Fruit fly (Drosophila melanogaster): ENCODE data around the gene CG13884.

Gene CG13884

dm6 chr3L:331842-332802, 34.1 kb downstream of the CG13884 start, which contains the start of gene mthl9:
Gene mthl9 (minus strand): TSS chr3L:332309.
- TF ChIP-seq fru (GFP tag; optimal IDR thresholded peaks at IDR 0.05) (no peak), rgr (GFP tag; optimal IDR thresholded peaks at IDR 0.05) (peak; percentile 29), jim (GFP tag; optimal IDR thresholded peaks at IDR 0.05) (no peak), CrebA (GFP tag; optimal IDR thresholded peaks at IDR 0.05; ENCODE audit: borderline replicate concordance) (no peak), dsf (GFP tag; optimal IDR thresholded peaks at IDR 0.05; ENCODE audit: borderline replicate concordance) (no peak), woc (GFP tag; optimal IDR thresholded peaks at IDR 0.05) (no peak), Jra (GFP tag; optimal IDR thresholded peaks at IDR 0.05) (no peak), tai (GFP tag; optimal IDR thresholded peaks at IDR 0.05) (no peak), GATAd (GFP tag; optimal IDR thresholded peaks at IDR 0.05) (no peak), Dif (GFP tag; optimal IDR thresholded peaks at IDR 0.05; ENCODE audit: partially characterized antibody) (peak; percentile 57), Hnf4 (GFP tag; optimal IDR thresholded peaks at IDR 0.05) (no peak), psq (GFP tag; optimal IDR thresholded peaks at IDR 0.05) (no peak), Myc (optimal IDR thresholded peaks at IDR 0.05) (peak; percentile 83), HLH106 (tag; optimal IDR thresholded peaks at IDR 0.05) (peak; percentile 10), CG32264 (GFP tag; optimal IDR thresholded peaks at IDR 0.05) (no peak), CG9705 (GFP tag; optimal IDR thresholded peaks at IDR 0.05) (no peak), Vsx2 (GFP tag; optimal IDR thresholded peaks at IDR 0.05; ENCODE audit: partially characterized antibody) (peak; percentile 98), usp (GFP tag; optimal IDR thresholded peaks at IDR 0.05) (no peak), OdsH (GFP tag; optimal IDR thresholded peaks at IDR 0.05) (no peak), pan (optimal IDR thresholded peaks at IDR 0.05) (no peak), lola (GFP tag; optimal IDR thresholded peaks at IDR 0.05) (no peak), sv (GFP tag; optimal IDR thresholded peaks at IDR 0.05) (no peak), foxo (GFP tag; optimal IDR thresholded peaks at IDR 0.05) (no peak), br (GFP tag; optimal IDR thresholded peaks at IDR 0.05) (no peak), h (GFP tag; optimal IDR thresholded peaks at IDR 0.05) (no peak), Dfd (GFP tag; optimal IDR thresholded peaks at IDR 0.05) (no peak), Hr78 (GFP tag; optimal IDR thresholded peaks at IDR 0.05) (no peak), brk (GFP tag; optimal IDR thresholded peaks at IDR 0.05) (no peak), Sp1 (GFP tag; optimal IDR thresholded peaks at IDR 0.05) (peak; percentile 35), dmrt93B (GFP tag; optimal IDR thresholded peaks at IDR 0.05) (no peak), Hr83 (GFP tag; optimal IDR thresholded peaks at IDR 0.05; ENCODE audit: poor library complexity, severe bottlenecking) (peak; percentile 3), Mio (GFP tag; optimal IDR thresholded peaks at IDR 0.05) (no peak), sage (GFP tag; optimal IDR thresholded peaks at IDR 0.05) (no peak), Abd-B (GFP tag; optimal IDR thresholded peaks at IDR 0.05) (no peak), N (GFP tag; optimal IDR thresholded peaks at IDR 0.05) (no peak), Rel (GFP tag; optimal IDR thresholded peaks at IDR 0.05) (no peak), Rel (tag; optimal IDR thresholded peaks at IDR 0.05) (peak; percentile 11), dl (GFP tag; optimal IDR thresholded peaks at IDR 0.05; ENCODE audit: insufficient read depth in 1 of 2, partially characterized antibody in 2 of 2) (peak in 1 of 2 experiments; percentile 26), ey (GFP tag; optimal IDR thresholded peaks at IDR 0.05) (no peak)

dm6 chr3L:329153-329698, 37.0 kb downstream of the CG13884 start:
- no peak for TF ChIP-seq Rel (GFP tag; optimal IDR thresholded peaks at IDR 0.05)
- TF ChIP-seq Rel (tag; optimal IDR thresholded peaks at IDR 0.05), result peak; percentile 64
- no peak for TF ChIP-seq Hr78 (GFP tag; optimal IDR thresholded peaks at IDR 0.05)
- no peak for TF ChIP-seq GATAd (GFP tag; optimal IDR thresholded peaks at IDR 0.05)
- TF ChIP-seq N (GFP tag; optimal IDR thresholded peaks at IDR 0.05), result no peak
- TF ChIP-seq CG9705 (GFP tag; optimal IDR thresholded peaks at IDR 0.05), result peak; percentile 12
- TF ChIP-seq h (GFP tag; optimal IDR thresholded peaks at IDR 0.05), result no peak

Data from whole organism, wandering third instar larva.